Worm (Caenorhabditis elegans) whole organism, L4/young adult: ENCODE data around the gene srh-271.

ENCODE experiments used
- W03F9.2 ChIP-seq: fragments of 150-350 bp; optimal IDR thresholded peaks from 2 replicates; lab custom pipeline; 2014; ENCODE audit warnings: missing biosample characterization, missing genetic modification characterization
- dao-5 ChIP-seq: sonication (generic microtip); optimal IDR thresholded peaks from 2 replicates; lab custom pipeline; 2016; ENCODE audit warnings: missing genotype, missing genetic modification characterization, moderate library complexity, missing compliant biosample characterization
- him-1 ChIP-seq: sonication (generic microtip); optimal IDR thresholded peaks from 2 replicates; lab custom pipeline; 2016; ENCODE audit warnings: missing genotype, missing genetic modification reagents, missing genetic modification characterization, missing compliant biosample characterization

Gene srh-271

ce11 chrV:2621879-2622278 lies at the start of gene srh-271:
TSS of gene srh-271 (minus strand) at chrV:2621979.
- TF ChIP-seq dao-5: no peak
- TF ChIP-seq him-1 (tag; lab: Kevin White, UChicago): no peak
- TF ChIP-seq W03F9.2 (tag; lab: Kevin White, UChicago): no peak

ce11 chrV:2671155-2671554 lies 49.4 kb upstream of the srh-271 start, which contains the start of gene kel-8:
TSS of gene kel-8 (plus strand) at chrV:2671455.
- TF ChIP-seq W03F9.2 (tag; lab: Kevin White, UChicago) (no peak), him-1 (tag; lab: Kevin White, UChicago) (no peak), dao-5 (no peak)

- TF ChIP-seq W03F9.2 (tag; lab: Kevin White, UChicago) (no peak), him-1 (tag; lab: Kevin White, UChicago) (no peak), dao-5 (no peak)
Measured at ce11 chrV:2666600-2666999, 44.8 kb upstream of the srh-271 start, which contains the start of gene W02G9.4. TSS of gene W02G9.4 (plus strand) at chrV:2666900.

- no peak for TF ChIP-seq him-1 (tag; lab: Kevin White, UChicago)
- no peak for TF ChIP-seq W03F9.2 (tag; lab: Kevin White, UChicago)
- peak; percentile 33 for TF ChIP-seq dao-5
Measured at ce11 chrV:2664525-2665053, 42.8 kb upstream of the srh-271 start, which contains the start of gene ndx-2. TSS of gene ndx-2 (minus strand) at chrV:2665003.

- TF ChIP-seq W03F9.2 (tag; lab: Kevin White, UChicago) (no peak), him-1 (tag; lab: Kevin White, UChicago) (no peak), dao-5 (no peak)
Measured at ce11 chrV:2660457-2660856, 38.7 kb upstream of the srh-271 start.

- TF ChIP-seq him-1 (tag; lab: Kevin White, UChicago) (no peak), dao-5 (no peak), W03F9.2 (tag; lab: Kevin White, UChicago) (peak; percentile 2)
Measured at ce11 chrV:2657682-2658081, 35.9 kb upstream of the srh-271 start.

ce11 chrV:2656159-2656558 lies 34.4 kb upstream of the srh-271 start:
- TF ChIP-seq dao-5 (no peak), W03F9.2 (tag; lab: Kevin White, UChicago) (no peak), him-1 (tag; lab: Kevin White, UChicago) (no peak)

- TF ChIP-seq W03F9.2 (tag; lab: Kevin White, UChicago) (no peak), him-1 (tag; lab: Kevin White, UChicago) (no peak)
Measured at ce11 chrV:2652557-2653133, 30.9 kb upstream of the srh-271 start, which contains the start of the genes W02H5.8 and angl-1. TSS of gene W02H5.8 (minus strand) at chrV:2652657. TSS of gene angl-1 (plus strand) at chrV:2653083.

- no peak for TF ChIP-seq him-1 (tag; lab: Kevin White, UChicago)
- TF ChIP-seq dao-5: no peak
- no peak for TF ChIP-seq W03F9.2 (tag; lab: Kevin White, UChicago)
Measured at ce11 chrV:2650980-2651379, 29.2 kb upstream of the srh-271 start.

ce11 chrV:2647222-2647796 lies 25.5 kb upstream of the srh-271 start:
- TF ChIP-seq dao-5 (no peak), him-1 (tag; lab: Kevin White, UChicago) (no peak), W03F9.2 (tag; lab: Kevin White, UChicago) (no peak)

- TF ChIP-seq dao-5 (no peak), him-1 (tag; lab: Kevin White, UChicago) (no peak), W03F9.2 (tag; lab: Kevin White, UChicago) (no peak)
Measured at ce11 chrV:2646067-2646466, 24.3 kb upstream of the srh-271 start.

ce11 chrV:2639506-2639905 lies 17.7 kb upstream of the srh-271 start:
- TF ChIP-seq dao-5: no peak
- no peak for TF ChIP-seq him-1 (tag; lab: Kevin White, UChicago)
- no peak for TF ChIP-seq W03F9.2 (tag; lab: Kevin White, UChicago)

ce11 chrV:2639035-2639434 lies 17.3 kb upstream of the srh-271 start, which contains the start of gene W02H5.2:
TSS of gene W02H5.2 (plus strand) at chrV:2639335.
- TF ChIP-seq W03F9.2 (tag; lab: Kevin White, UChicago): no peak
- TF ChIP-seq him-1 (tag; lab: Kevin White, UChicago): no peak
- TF ChIP-seq dao-5: no peak

ce11 chrV:2638545-2638944 lies 16.8 kb upstream of the srh-271 start, which contains the start of gene W02H5.19:
TSS of gene W02H5.19 (plus strand) at chrV:2638890.
- TF ChIP-seq him-1 (tag; lab: Kevin White, UChicago) (peak; percentile 28), dao-5 (no peak), W03F9.2 (tag; lab: Kevin White, UChicago) (peak; percentile 82)
